Worm (Caenorhabditis elegans) whole organism, mixed stage, embryonic: ENCODE measurements around the gene aakb-1.
A peak's percentile ranks its signal among the peaks of the same experiment; 100 is the strongest.

Experiments
- M03D4.4 ChIP-seq: sonication (generic microtip); optimal IDR thresholded peaks from 2 replicates; lab custom pipeline; 2017; ENCODE audit warnings: mild to moderate bottlenecking, missing genetic modification characterization, missing compliant biosample characterization
- bed-3 ChIP-seq: fragments of 200-800 bp; sonication (Bioruptor generic); optimal IDR thresholded peaks from 3 replicates; lab custom pipeline; 2018; ENCODE audit warnings: mild to moderate bottlenecking, missing genetic modification characterization, moderate library complexity, missing compliant biosample characterization
- blmp-1 ChIP-seq: fragments of 150-350 bp; optimal IDR thresholded peaks from 2 replicates; lab custom pipeline; 2014; ENCODE audit warnings: missing biosample characterization, missing genetic modification characterization
- ceh-39 ChIP-seq: fragments of 150-350 bp; optimal IDR thresholded peaks from 2 replicates; lab custom pipeline; 2014; ENCODE audit warnings: missing biosample characterization, missing genetic modification characterization
- ceh-83 ChIP-seq: fragments of 200-800 bp; sonication (Bioruptor generic); optimal IDR thresholded peaks from 2 replicates; lab custom pipeline; 2018; ENCODE audit warnings: mild to moderate bottlenecking, missing genetic modification characterization, missing compliant biosample characterization
- ces-1 ChIP-seq: fragments of 150-350 bp; optimal IDR thresholded peaks from 2 replicates; lab custom pipeline; 2014; ENCODE audit warnings: missing biosample characterization, missing genetic modification reagents, missing genetic modification characterization
- cnd-1 ChIP-seq: fragments of 200-800 bp; sonication (Bioruptor generic); optimal IDR thresholded peaks from 2 replicates; lab custom pipeline; 2018; ENCODE audit warnings: mild to moderate bottlenecking, missing genetic modification characterization, missing compliant biosample characterization
- elt-1 ChIP-seq: sonication (generic microtip); optimal IDR thresholded peaks from 2 replicates; lab custom pipeline; 2017; ENCODE audit warnings: missing genetic modification characterization, mild to moderate bottlenecking, missing compliant biosample characterization, antibody characterized with exemption, moderate library complexity, borderline replicate concordance; ENCODE audit not compliant: insufficient read depth
- flh-1 ChIP-seq: fragments of 200-800 bp; sonication (Bioruptor generic); optimal IDR thresholded peaks from 2 replicates; lab custom pipeline; 2018; ENCODE audit warnings: mild to moderate bottlenecking, missing genetic modification characterization, moderate library complexity, missing compliant biosample characterization
- ham-2 ChIP-seq: fragments of 200-800 bp; sonication (Bioruptor generic); optimal IDR thresholded peaks from 2 replicates; lab custom pipeline; 2018; ENCODE audit warnings: mild to moderate bottlenecking, missing genetic modification characterization, missing compliant biosample characterization
- hlh-1 ChIP-seq: fragments of 150-350 bp; optimal IDR thresholded peaks from 2 replicates; lab custom pipeline; 2014; ENCODE audit warnings: missing biosample characterization, missing genetic modification reagents, missing genetic modification characterization
- lin-13 ChIP-seq: fragments of 150-350 bp; optimal IDR thresholded peaks from 2 replicates; lab custom pipeline; 2014; ENCODE audit warnings: missing biosample characterization, missing genetic modification characterization
- lin-32 ChIP-seq: fragments of 200-800 bp; sonication (Bioruptor generic); optimal IDR thresholded peaks from 2 replicates; lab custom pipeline; 2018; ENCODE audit warnings: mild to moderate bottlenecking, missing genetic modification characterization, missing compliant biosample characterization
- lsy-2 ChIP-seq: fragments of 150-350 bp; optimal IDR thresholded peaks from 2 replicates; lab custom pipeline; 2014; ENCODE audit warnings: missing biosample characterization, missing genetic modification characterization
- mep-1 ChIP-seq: fragments of 150-350 bp; optimal IDR thresholded peaks from 2 replicates; lab custom pipeline; 2017; ENCODE audit warnings: missing biosample characterization, missing genetic modification reagents, missing genetic modification characterization, inconsistent platforms
- mls-2 ChIP-seq: sonication (generic microtip); optimal IDR thresholded peaks from 2 replicates; lab custom pipeline; 2016; ENCODE audit warnings: mild to moderate bottlenecking, missing genetic modification characterization, moderate library complexity, missing compliant biosample characterization
- nhr-2 ChIP-seq: fragments of 150-350 bp; optimal IDR thresholded peaks from 2 replicates; lab custom pipeline; 2014; ENCODE audit warnings: missing biosample characterization, missing genetic modification characterization
- nhr-237 ChIP-seq: fragments of 150-350 bp; optimal IDR thresholded peaks from 2 replicates; lab custom pipeline; 2014; ENCODE audit warnings: missing biosample characterization, missing genetic modification characterization
- nhr-28 ChIP-seq: fragments of 150-350 bp; optimal IDR thresholded peaks from 2 replicates; lab custom pipeline; 2014; ENCODE audit warnings: missing biosample characterization, missing genetic modification characterization
- nhr-76 ChIP-seq: sonication (generic microtip); optimal IDR thresholded peaks from 2 replicates; lab custom pipeline; 2017; ENCODE audit warnings: missing biosample characterization, missing genetic modification characterization
- pha-4 ChIP-seq: fragments of 150-350 bp; optimal IDR thresholded peaks from 2 replicates; lab custom pipeline; 2018; ENCODE audit warnings: missing biosample characterization, missing genetic modification reagents, missing genetic modification characterization
- sem-2 ChIP-seq: fragments of 200-800 bp; sonication (Bioruptor generic); optimal IDR thresholded peaks from 2 replicates; lab custom pipeline; 2018; ENCODE audit warnings: mild to moderate bottlenecking, missing genetic modification characterization, missing compliant biosample characterization
- snpc-4 ChIP-seq: fragments of 150-350 bp; optimal IDR thresholded peaks from 2 replicates; lab custom pipeline; 2014; ENCODE audit warnings: missing biosample characterization, missing genetic modification characterization
- sptf-1 ChIP-seq: sonication (generic microtip); optimal IDR thresholded peaks from 2 replicates; lab custom pipeline; 2017; ENCODE audit warnings: mild to moderate bottlenecking, missing genetic modification characterization, moderate library complexity, missing compliant biosample characterization
- unc-120 ChIP-seq: sonication (generic microtip); optimal IDR thresholded peaks from 2 replicates; lab custom pipeline; 2017; ENCODE audit warnings: missing genetic modification characterization, missing compliant biosample characterization; ENCODE audit not compliant: poor library complexity, severe bottlenecking
- unc-39 ChIP-seq: fragments of 150-350 bp; optimal IDR thresholded peaks from 2 replicates; lab custom pipeline; 2014; ENCODE audit warnings: missing biosample characterization, missing genetic modification characterization
- zip-8 ChIP-seq: fragments of 150-350 bp; optimal IDR thresholded peaks from 2 replicates; lab custom pipeline; 2014; ENCODE audit warnings: missing biosample characterization, missing genetic modification characterization

The aakb-1 gene

DNA sequence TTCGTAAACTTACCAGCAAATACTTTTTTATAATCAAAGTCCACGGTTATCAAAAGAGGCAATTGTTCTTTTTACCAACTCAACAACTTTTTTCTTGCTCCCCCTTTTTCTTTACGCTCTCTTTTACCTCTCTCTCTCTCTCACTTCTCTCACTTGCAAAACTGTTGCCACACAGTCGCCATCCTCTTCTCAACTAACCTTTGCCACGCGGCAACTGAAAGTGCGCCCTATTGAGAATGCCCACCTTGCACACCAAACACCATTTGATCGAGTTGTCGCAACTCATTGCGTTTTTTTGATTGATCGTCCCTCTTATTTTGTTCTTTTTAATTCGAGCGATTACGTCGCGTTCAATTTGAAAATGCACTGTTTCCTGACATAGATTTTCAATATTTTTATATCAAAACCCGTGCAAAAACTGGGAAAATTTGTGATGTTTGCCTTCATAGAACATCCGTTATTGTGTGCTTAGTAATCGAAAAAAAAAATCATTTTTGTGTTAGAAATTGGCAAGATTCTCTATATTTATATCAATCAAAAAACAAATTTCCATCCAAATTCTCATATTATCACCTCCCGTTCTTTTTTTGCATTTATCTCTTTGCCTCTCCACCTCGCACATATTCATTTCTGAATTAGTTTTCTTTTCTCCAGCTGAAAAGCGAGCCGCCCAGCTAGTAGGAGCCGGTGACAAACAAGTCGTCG is 8.8 kb upstream of the aakb-1 start, which contains the start of gene nhr-71:
Gene nhr-71 (plus strand): TSS at position 655 of the 705 bp plus-strand sequence.
- TF ChIP-seq bed-3 (GFP tag; lab: Kevin White, UChicago) (no peak), blmp-1 (tag; lab: Kevin White, UChicago) (no peak), sptf-1 (no peak), nhr-2 (tag; lab: Kevin White, UChicago) (peak; percentile 19), mep-1 (tag; lab: Kevin White, UChicago) (no peak), ces-1 (GFP tag; lab: Kevin White, UChicago) (no peak), unc-120 (tag; lab: Kevin White, UChicago) (no peak), mls-2 (no peak), sem-2 (no peak), snpc-4 (tag; lab: Kevin White, UChicago) (no peak), pha-4 (tag; lab: Kevin White, UChicago) (no peak), ham-2 (no peak), nhr-76 (no peak), ceh-39 (tag; lab: Kevin White, UChicago) (peak; percentile 11), M03D4.4 (tag; lab: Kevin White, UChicago) (no peak), flh-1 (GFP tag; lab: Kevin White, UChicago) (no peak), nhr-28 (tag; lab: Kevin White, UChicago) (no peak)

DNA sequence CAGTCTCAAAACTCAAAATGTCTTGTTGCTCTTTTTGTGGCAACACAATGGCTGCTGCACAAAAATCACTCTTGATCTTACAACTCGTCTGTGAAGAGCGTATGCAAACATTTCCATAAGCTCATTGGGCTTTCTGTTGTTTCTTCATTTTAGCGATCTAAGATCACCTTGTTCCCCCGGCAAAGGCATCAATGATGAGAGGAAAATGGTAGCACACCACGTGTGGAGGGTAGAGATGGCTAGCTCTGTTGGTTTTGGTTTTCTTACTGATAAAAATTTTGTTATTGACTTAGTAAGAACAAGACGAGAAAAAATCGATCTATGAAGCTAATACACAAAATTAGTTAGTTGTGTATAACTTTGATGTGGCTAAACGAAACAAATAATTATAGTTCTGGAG is 7.6 kb upstream of the aakb-1 start:
- TF ChIP-seq ham-2 (no peak), nhr-28 (tag; lab: Kevin White, UChicago) (no peak), ceh-83 (GFP tag; lab: Kevin White, UChicago) (no peak), sem-2 (no peak), flh-1 (GFP tag; lab: Kevin White, UChicago) (no peak), zip-8 (tag; lab: Kevin White, UChicago) (no peak), M03D4.4 (tag; lab: Kevin White, UChicago) (no peak), lin-32 (no peak), cnd-1 (tag; lab: Kevin White, UChicago) (no peak), lin-13 (tag; lab: Kevin White, UChicago) (no peak), sptf-1 (no peak), unc-120 (tag; lab: Kevin White, UChicago) (no peak), ces-1 (GFP tag; lab: Kevin White, UChicago) (no peak), elt-1 (tag; lab: Kevin White, UChicago) (no peak), nhr-76 (no peak), unc-39 (no peak), nhr-237 (tag; lab: Kevin White, UChicago) (no peak), mls-2 (no peak)

DNA sequence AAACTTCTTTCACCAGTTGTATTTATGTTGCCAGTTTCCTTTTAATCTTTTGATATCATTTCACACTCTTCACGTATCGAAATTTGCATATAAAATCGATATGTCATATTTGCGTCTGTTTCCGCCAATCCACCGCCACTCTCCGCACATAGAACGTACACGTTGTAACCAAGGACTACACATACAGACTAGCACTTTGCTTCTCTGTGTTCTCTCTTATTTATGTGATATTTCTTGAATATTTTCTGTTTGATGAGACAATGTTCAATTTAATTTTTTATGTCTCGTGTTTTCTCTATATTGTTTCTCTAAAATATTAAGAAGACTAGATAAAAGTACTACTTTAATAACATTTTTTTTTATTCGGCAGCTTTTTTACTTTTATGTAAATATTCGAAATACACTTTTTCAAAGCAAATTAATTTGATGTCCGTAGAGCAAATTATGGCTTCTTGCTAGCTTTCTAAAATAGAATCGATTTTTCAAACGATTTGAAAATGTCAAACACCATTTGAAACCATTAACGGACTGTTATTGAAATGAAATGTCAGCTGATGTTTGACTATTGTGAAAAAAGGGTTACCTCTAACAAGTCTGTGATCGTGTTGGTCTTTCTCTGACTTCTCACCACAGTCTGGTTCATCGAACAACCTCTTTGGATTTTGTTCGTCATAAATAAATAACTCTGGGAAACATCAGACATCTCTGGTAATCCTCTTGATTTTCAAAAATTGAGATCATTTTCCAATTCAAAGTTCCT is 2.6 kb upstream of the aakb-1 start:
- no peak for TF ChIP-seq blmp-1 (tag; lab: Kevin White, UChicago)
- peak; percentile 4 for TF ChIP-seq hlh-1
- no peak for TF ChIP-seq mls-2
- TF ChIP-seq, all 35 proteins: peak for 1

DNA sequence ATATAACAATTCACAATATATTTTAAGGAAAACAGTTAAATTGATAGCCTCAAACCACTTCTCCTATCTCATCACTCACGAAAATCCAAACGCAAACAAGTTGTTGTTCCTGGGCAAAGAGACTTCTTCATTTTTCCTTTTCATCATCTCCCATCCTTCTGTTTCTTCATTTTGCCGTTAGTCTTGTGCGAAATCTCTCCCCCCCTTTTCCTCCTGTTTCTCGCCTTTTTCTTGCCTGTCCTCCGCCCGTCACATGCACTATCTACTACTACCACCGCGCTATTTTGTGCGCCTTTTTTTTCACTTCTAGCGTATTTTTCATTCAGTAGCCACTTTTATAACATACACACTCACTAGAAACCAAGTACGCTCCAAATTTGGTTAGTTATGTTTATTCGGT is 1.1 kb upstream of the aakb-1 start:
- no peak for TF ChIP-seq lsy-2 (tag; lab: Kevin White, UChicago)
- TF ChIP-seq ces-1 (GFP tag; lab: Kevin White, UChicago): peak; percentile 45
- TF ChIP-seq elt-1 (tag; lab: Kevin White, UChicago): no peak
- no peak for TF ChIP-seq ham-2
- peak; percentile 23 for TF ChIP-seq unc-120 (tag; lab: Kevin White, UChicago)
- TF ChIP-seq ceh-83 (GFP tag; lab: Kevin White, UChicago): no peak
- no peak for TF ChIP-seq flh-1 (GFP tag; lab: Kevin White, UChicago)
- no peak for TF ChIP-seq sem-2
- TF ChIP-seq nhr-28 (tag; lab: Kevin White, UChicago): no peak
